Worm (Caenorhabditis elegans): ENCODE measurements around the gene deg-1.

Gene deg-1

ce11 chrX:7752770-7753169, at the start of gene deg-1:
TSS of gene deg-1 (plus strand) at chrX:7753070.
- no peak for TF ChIP-seq unc-62 (GFP tag; optimal IDR thresholded peaks at IDR 0.05)

DNA sequence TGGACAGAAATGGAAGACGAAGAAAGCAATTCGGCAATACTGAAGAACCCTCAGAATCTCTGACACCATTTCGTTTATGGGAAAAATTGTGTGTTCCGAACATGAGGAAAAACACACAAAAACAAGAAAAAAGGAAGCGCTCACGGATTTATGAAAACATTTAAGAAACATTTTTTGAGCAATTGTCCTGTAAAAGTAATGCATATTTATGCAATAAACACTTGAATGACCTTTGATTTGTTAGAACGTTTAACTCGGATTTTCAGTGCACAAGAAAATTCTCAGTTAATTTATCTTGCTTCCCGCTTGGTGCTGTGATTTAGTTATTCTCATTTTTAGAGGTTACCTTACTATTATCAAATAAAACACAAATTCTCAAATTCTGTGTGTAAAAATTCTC, 49.0 kb upstream of the deg-1 start:
- TF ChIP-seq unc-62 (GFP tag; optimal IDR thresholded peaks at IDR 0.05): no peak

- TF ChIP-seq unc-62 (GFP tag; optimal IDR thresholded peaks at IDR 0.05): no peak
These were observed 45.8 kb upstream of the deg-1 start, which contains the start of gene kvs-1 for ce11 chrX:7707031-7707430. TSS of gene kvs-1 (minus strand) at chrX:7707131.

ce11 chrX:7710187-7710586, 42.7 kb upstream of the deg-1 start:
- TF ChIP-seq unc-62 (GFP tag; optimal IDR thresholded peaks at IDR 0.05): no peak

DNA sequence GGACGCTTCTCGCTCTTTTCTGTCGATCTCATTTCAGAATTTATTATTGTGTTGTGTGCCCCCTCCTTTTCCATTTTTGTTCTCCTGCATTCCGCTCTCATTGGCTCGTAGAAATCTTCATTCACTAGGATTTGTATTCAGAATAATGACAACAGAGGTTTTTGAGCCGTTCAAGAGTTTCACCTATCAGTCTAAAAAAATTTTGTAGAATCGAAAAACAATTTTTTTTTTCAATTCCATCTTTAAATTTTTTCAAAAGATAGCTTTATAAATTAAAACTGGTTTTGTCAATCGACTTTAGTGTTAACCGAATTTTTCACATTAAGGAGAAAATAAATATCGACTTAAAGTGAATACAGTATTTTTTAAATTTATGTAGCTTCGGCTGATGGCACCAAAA, 42.2 kb upstream of the deg-1 start, which contains the start of gene K09F5.4:
Gene K09F5.4, minus strand, starts transcription at position 101 of the 400 bp plus-strand sequence.
- no peak for TF ChIP-seq unc-62 (GFP tag; optimal IDR thresholded peaks at IDR 0.05)

- no peak for TF ChIP-seq unc-62 (GFP tag; optimal IDR thresholded peaks at IDR 0.05)
These were observed 40.0 kb upstream of the deg-1 start for ce11 chrX:7712887-7713286.

DNA sequence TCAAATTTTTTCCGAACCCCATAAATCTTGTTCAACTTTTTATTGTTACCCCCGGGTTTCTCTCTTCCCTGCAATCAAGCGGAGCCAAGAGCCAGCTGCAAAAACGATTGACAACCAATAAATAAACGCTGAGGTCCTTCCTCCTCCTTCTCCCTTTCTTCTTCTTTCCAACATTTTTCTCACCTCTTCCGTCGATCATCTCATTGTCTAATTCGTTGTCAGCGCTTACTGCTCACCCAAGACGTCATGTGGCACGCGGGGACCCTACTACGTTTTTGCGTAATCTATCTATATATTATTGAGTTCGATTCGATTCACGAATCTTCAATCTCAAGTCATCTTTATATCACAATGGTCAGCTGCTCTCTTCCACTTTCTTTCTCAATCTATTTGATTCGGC, 37.4 kb upstream of the deg-1 start:
- TF ChIP-seq unc-62 (GFP tag; optimal IDR thresholded peaks at IDR 0.05): no peak

ce11 chrX:7718972-7719371, 33.9 kb upstream of the deg-1 start, which contains the start of gene K09F5.6:
TSS of gene K09F5.6 (plus strand) at chrX:7719272.
- TF ChIP-seq unc-62 (GFP tag; optimal IDR thresholded peaks at IDR 0.05): no peak

DNA sequence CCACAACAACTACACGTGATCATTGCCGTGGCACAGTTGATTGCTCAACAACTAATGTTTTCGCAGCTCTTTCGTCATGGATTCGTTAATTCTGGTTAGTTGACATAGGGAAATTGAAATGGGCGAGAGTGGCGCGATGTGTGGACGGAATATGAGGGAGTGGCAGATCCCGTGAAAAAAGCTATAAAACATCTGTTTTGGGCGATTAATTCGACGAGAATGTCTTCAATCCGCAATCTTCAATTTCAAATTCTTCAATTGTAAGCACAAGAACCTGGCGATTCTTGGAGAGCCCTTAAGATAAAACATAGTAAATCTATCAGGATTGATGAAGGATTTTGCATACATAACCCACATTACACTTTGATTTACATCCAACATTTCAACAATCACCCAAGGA, 32.3 kb upstream of the deg-1 start:
- TF ChIP-seq unc-62 (GFP tag; optimal IDR thresholded peaks at IDR 0.05): no peak

DNA sequence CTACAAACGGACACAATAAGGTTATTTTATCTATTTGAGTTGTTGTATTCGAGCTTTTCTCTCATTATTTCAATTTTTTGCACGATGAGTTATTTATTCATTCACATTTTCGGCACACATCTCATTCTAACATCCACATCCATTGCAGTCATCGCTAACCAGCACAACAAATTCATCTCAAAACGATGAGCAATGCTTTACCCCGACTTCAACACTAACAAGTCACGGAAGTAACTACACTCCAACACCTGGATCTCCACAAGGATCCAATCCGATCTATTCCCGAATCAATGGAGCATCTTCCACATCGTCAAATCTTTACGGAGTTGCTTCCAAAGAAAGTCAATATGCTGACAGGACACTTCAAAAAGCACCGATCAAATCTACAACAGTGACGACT, 28.8 kb upstream of the deg-1 start:
- TF ChIP-seq unc-62 (GFP tag; optimal IDR thresholded peaks at IDR 0.05): no peak

DNA sequence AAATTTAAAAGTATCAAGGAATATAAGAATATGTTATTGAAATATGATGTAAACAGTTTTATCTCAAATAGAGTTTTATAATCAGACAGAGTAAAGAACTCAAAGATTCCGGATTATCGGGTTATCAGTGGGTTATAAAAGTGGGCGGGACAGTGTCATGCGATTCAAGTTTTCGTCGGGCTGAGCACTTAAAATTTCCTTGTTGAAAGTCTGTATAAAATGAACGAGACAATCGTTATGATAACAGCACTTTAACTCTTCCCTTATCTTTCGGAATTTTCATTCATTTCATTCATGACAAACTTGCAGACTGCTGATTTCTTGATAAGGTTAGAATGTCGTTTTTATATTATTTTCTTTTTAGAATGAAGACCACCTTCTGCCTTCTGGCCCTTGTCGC, 27.3 kb upstream of the deg-1 start, which contains the start of gene spp-14:
Gene spp-14, plus strand, starts transcription at position 365 of the 400 bp plus-strand sequence.
- no peak for TF ChIP-seq unc-62 (GFP tag; optimal IDR thresholded peaks at IDR 0.05)

DNA sequence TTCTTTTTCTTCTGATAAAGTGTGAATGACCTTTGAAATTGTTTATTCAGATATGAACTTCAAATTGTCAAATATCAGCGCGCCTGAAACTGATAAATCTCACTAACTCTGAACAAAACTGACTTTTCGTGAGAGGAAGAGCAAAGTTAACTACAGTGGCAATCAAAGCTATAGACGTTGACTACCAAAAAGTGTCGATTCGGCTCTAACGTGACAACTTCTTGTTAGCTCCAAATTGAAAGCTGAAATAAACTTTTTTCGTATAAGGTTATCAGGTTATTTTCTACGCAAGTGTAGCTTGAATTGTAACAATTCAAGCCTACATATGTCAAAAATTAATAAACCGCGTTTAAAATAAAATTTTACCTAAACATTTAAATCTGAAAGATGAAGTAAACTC, 26.5 kb upstream of the deg-1 start:
- no peak for TF ChIP-seq unc-62 (GFP tag; optimal IDR thresholded peaks at IDR 0.05)

DNA sequence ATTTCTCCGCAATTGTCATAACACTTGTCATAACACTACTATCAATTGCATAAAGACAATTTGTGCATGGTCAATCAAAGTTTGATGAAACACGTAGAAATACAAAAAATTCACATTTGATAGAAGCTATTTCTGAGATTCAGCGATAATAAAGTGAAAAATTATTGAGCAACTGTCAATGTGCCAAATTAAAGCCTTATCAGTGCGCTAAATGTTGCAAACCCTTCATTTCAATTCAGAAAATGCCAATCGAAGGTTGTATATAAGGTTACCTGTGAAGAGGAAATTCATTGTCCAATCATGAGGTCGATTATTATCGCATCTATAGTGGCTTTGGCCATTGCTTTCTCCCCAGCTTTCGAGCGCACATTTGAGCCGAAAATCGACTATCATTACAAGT, 25.3 kb upstream of the deg-1 start, which contains the start of gene vit-1:
Gene vit-1, plus strand, starts transcription at position 289 of the 400 bp plus-strand sequence.
- TF ChIP-seq unc-62 (GFP tag; optimal IDR thresholded peaks at IDR 0.05): no peak

DNA sequence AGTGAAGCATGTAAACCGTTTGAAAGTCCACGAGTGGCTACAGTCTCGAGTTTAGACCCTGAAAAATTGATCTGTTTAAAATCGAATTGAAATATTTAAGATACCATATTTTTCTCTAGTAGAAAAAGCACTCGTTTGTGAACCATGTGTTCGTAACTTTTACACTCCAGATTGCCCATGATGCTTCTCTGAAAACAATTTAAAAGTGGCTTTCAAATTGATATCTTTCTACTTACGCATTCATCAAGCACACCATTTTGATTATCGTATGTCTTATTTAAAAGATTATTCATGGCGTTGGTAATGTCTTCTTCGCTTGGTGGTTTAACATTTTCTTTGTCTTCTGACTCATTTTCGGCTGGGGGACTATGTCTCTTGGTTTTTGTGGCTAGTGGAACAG, 19.3 kb upstream of the deg-1 start:
- TF ChIP-seq unc-62 (GFP tag; optimal IDR thresholded peaks at IDR 0.05): no peak

DNA sequence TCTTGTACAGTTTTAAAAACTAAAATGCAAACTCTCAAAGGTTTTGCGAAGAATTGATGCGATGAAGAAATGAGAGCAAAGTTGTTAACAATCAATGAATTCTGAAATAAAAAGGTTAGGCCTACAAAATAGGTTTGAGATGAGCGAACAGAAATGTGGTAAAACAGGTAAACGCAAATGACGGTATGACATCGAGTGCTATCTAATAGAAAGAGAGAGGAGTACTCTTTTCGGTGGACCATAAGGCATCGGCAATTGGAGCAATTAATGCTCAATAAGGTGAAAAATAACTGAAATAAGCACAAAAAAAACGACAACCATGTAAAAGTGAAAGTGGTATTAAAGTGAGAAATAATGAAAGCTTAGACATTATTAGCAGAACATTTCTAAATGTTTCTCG, 16.7 kb upstream of the deg-1 start, which contains the start of gene set-12:
Gene set-12, minus strand, starts transcription at position 101 of the 400 bp plus-strand sequence.
- TF ChIP-seq unc-62 (GFP tag; optimal IDR thresholded peaks at IDR 0.05): no peak

DNA sequence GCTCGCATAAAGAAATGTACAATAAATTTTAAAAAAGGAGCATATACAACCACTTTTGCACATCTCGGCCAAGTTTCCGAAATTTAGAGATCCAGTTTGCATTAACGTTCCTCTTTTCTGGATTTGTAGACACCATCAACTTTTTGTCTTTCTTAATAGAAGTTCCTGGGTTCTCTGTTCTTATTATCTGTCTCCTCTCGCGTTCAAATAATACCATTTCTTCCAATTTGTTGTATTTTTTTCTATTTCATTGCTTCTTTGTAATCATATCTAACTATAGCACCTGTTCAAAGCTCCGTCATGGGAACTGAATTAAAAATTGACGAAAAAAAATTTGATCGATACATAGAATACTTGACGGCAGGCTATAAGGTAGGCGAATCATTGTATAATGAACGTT, 13.5 kb upstream of the deg-1 start, which contains the start of gene K09F5.1:
Gene K09F5.1, plus strand, starts transcription at position 301 of the 400 bp plus-strand sequence.
- no peak for TF ChIP-seq unc-62 (GFP tag; optimal IDR thresholded peaks at IDR 0.05)

DNA sequence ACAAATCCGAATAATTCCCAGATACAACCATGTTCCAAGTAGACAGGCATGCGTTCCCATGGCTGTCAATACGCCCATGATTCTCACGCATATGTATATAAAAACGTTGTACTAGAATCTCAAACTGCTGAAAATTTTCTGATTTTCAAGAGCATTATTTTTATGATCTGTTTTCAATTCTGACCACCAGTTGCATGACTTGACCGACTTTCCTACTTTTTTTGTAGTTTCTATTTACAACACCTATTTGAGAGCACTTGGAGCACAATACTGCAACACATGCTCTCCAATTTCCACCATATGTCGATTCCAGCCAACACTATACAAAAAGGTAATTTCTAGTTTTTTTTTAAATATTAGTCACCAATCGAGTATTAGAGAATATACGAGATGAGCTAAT, 8.9 kb upstream of the deg-1 start, which contains the start of gene ref-2:
Gene ref-2, plus strand, starts transcription at position 301 of the 400 bp plus-strand sequence.
- no peak for TF ChIP-seq unc-62 (GFP tag; optimal IDR thresholded peaks at IDR 0.05)

DNA sequence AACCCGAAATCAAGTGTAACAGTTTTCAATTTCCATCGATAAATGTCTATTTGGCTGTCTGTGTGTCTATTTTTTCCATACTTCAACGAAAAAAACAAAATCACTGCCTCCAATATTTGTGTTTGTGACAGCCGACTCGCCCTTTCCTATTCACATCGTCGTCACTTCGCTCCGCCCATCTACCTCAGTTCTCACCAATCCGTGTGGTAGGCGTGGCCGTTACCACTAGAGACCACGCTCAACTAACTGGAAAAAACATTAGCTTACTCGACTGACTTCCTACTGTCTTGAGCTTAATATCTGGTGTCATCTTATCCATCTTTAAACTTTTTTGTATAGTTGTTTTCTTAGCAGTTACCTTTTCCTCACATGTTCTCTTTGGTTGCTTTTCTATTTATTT, 7.5 kb upstream of the deg-1 start:
- no peak for TF ChIP-seq unc-62 (GFP tag; optimal IDR thresholded peaks at IDR 0.05)
